Worm (Caenorhabditis elegans): Measurements from ENCODE around the gene Y57A10C.8.
"Not testable (repeated sequence)": the region's sequence is repeated elsewhere in the genome, so short reads cannot be mapped to it uniquely, and the experiment has no call there.

Y57A10C.8 gene

ce11 chrII:12441164-12441563 is 11.5 kb upstream of the Y57A10C.8 start, which contains the start of gene Y57A10C.10:
Gene Y57A10C.10 (minus strand): TSS chrII:12441264.
- not testable (repeated sequence) for TF ChIP-seq unc-62 (GFP tag; optimal IDR thresholded peaks at IDR 0.05)

- TF ChIP-seq unc-62 (GFP tag; optimal IDR thresholded peaks at IDR 0.05) = no peak
These were observed 8.8 kb upstream of the Y57A10C.8 start, which contains the start of gene Y57A10C.9 for ce11 chrII:12438441-12438840. Gene Y57A10C.9 (minus strand): TSS chrII:12438541.

- no peak for TF ChIP-seq unc-62 (GFP tag; optimal IDR thresholded peaks at IDR 0.05)
These were observed 7.1 kb upstream of the Y57A10C.8 start for ce11 chrII:12436717-12437116.

- no peak for TF ChIP-seq unc-62 (GFP tag; optimal IDR thresholded peaks at IDR 0.05)
These were observed 5.7 kb upstream of the Y57A10C.8 start for ce11 chrII:12435202-12435872.

ce11 chrII:12432356-12432755 is 2.7 kb upstream of the Y57A10C.8 start, which contains the start of gene dct-12:
Gene dct-12 (minus strand): TSS chrII:12432456.
- no peak for TF ChIP-seq unc-62 (GFP tag; optimal IDR thresholded peaks at IDR 0.05)

- TF ChIP-seq unc-62 (GFP tag; optimal IDR thresholded peaks at IDR 0.05) = no peak
These were observed 3.9 kb downstream of the Y57A10C.8 start, which contains the start of gene daf-22 for ce11 chrII:12425644-12426222. Gene daf-22 (minus strand): TSS chrII:12425694.

- TF ChIP-seq unc-62 (GFP tag; optimal IDR thresholded peaks at IDR 0.05) = no peak
These were observed 9.2 kb downstream of the Y57A10C.8 start, which contains the start of gene sre-26 for ce11 chrII:12420486-12420885. Gene sre-26 (minus strand): TSS chrII:12420586.

- TF ChIP-seq unc-62 (GFP tag; optimal IDR thresholded peaks at IDR 0.05) = no peak
These were observed 11.6 kb downstream of the Y57A10C.8 start for ce11 chrII:12417996-12418395.

ce11 chrII:12417514-12417913 is 12.1 kb downstream of the Y57A10C.8 start, which contains the start of gene sre-27:
Gene sre-27 (minus strand): TSS chrII:12417614.
- TF ChIP-seq unc-62 (GFP tag; optimal IDR thresholded peaks at IDR 0.05) = no peak

- no peak for TF ChIP-seq unc-62 (GFP tag; optimal IDR thresholded peaks at IDR 0.05)
These were observed 14.8 kb downstream of the Y57A10C.8 start, which contains the start of gene Y57A10C.11 for ce11 chrII:12414805-12415204. Gene Y57A10C.11 (minus strand): TSS chrII:12414905.

- no peak for TF ChIP-seq unc-62 (GFP tag; optimal IDR thresholded peaks at IDR 0.05)
These were observed 17.2 kb downstream of the Y57A10C.8 start, which contains the start of gene Y57A10C.1 for ce11 chrII:12412417-12412816. Gene Y57A10C.1 (minus strand): TSS chrII:12412517.

- TF ChIP-seq unc-62 (GFP tag; optimal IDR thresholded peaks at IDR 0.05) = no peak
These were observed 19.5 kb downstream of the Y57A10C.8 start, which contains the start of gene F57G9.3 for ce11 chrII:12410107-12410506. Gene F57G9.3 (minus strand): TSS chrII:12410207.

ce11 chrII:12408717-12409116 is 20.9 kb downstream of the Y57A10C.8 start, which contains the start of gene sre-31:
Gene sre-31 (minus strand): TSS chrII:12408817.
- TF ChIP-seq unc-62 (GFP tag; optimal IDR thresholded peaks at IDR 0.05) = no peak

ce11 chrII:12406394-12406793 is 23.2 kb downstream of the Y57A10C.8 start, which contains the start of gene sre-30:
Gene sre-30 (minus strand): TSS chrII:12406494.
- no peak for TF ChIP-seq unc-62 (GFP tag; optimal IDR thresholded peaks at IDR 0.05)

- no peak for TF ChIP-seq unc-62 (GFP tag; optimal IDR thresholded peaks at IDR 0.05)
These were observed 27.9 kb downstream of the Y57A10C.8 start, which contains the start of gene sre-29 for ce11 chrII:12401791-12402190. Gene sre-29 (minus strand): TSS chrII:12401891.

- no peak for TF ChIP-seq unc-62 (GFP tag; optimal IDR thresholded peaks at IDR 0.05)
These were observed 32.0 kb downstream of the Y57A10C.8 start, which contains the start of gene F57G9.7 for ce11 chrII:12397656-12398055. Gene F57G9.7 (minus strand): TSS chrII:12397756.

Measured in whole organism, dauer.